Fruit fly (Drosophila melanogaster): Measurements from ENCODE around the gene Gba1a.
A peak's percentile ranks its signal among the peaks of the same experiment; 100 is the strongest.

Gene Gba1a

dm6 chr3R:23700304-23700767 is at the start of gene Gba1a, which contains the start of gene CG31468:
Gene Gba1a (plus strand): TSS chr3R:23700621.
Gene CG31468 (minus strand): TSS chr3R:23700354.
- no peak for TF ChIP-seq noc (tag; optimal IDR thresholded peaks at IDR 0.05)

- TF ChIP-seq noc (tag; optimal IDR thresholded peaks at IDR 0.05), result peak; percentile 89
These were observed 47.8 kb upstream of the Gba1a start for dm6 chr3R:23652525-23653108.

- no peak for TF ChIP-seq noc (tag; optimal IDR thresholded peaks at IDR 0.05)
These were observed 44.9 kb upstream of the Gba1a start for dm6 chr3R:23655501-23655900.

dm6 chr3R:23657357-23658318 is 42.8 kb upstream of the Gba1a start:
- peak; percentile 58 for TF ChIP-seq noc (tag; optimal IDR thresholded peaks at IDR 0.05)

- no peak for TF ChIP-seq noc (tag; optimal IDR thresholded peaks at IDR 0.05)
These were observed 41.5 kb upstream of the Gba1a start for dm6 chr3R:23658948-23659347.

- TF ChIP-seq noc (tag; optimal IDR thresholded peaks at IDR 0.05), result no peak
These were observed 40.8 kb upstream of the Gba1a start for dm6 chr3R:23659598-23659997.

dm6 chr3R:23662782-23663181 is 37.6 kb upstream of the Gba1a start:
- TF ChIP-seq noc (tag; optimal IDR thresholded peaks at IDR 0.05), result no peak

- TF ChIP-seq noc (tag; optimal IDR thresholded peaks at IDR 0.05), result no peak
These were observed 36.0 kb upstream of the Gba1a start for dm6 chr3R:23664437-23664836.

dm6 chr3R:23666672-23667211 is 33.7 kb upstream of the Gba1a start:
- no peak for TF ChIP-seq noc (tag; optimal IDR thresholded peaks at IDR 0.05)

dm6 chr3R:23667451-23667850 is 33.0 kb upstream of the Gba1a start:
- no peak for TF ChIP-seq noc (tag; optimal IDR thresholded peaks at IDR 0.05)

- peak; percentile 9 for TF ChIP-seq noc (tag; optimal IDR thresholded peaks at IDR 0.05)
These were observed 31.8 kb upstream of the Gba1a start for dm6 chr3R:23668583-23668982.

- TF ChIP-seq noc (tag; optimal IDR thresholded peaks at IDR 0.05), result peak; percentile 99
These were observed 30.8 kb upstream of the Gba1a start, which contains the start of gene CG31145 for dm6 chr3R:23669401-23670216. Gene CG31145 (minus strand): TSS chr3R:23669659.

dm6 chr3R:23673084-23673483 is 27.3 kb upstream of the Gba1a start:
- TF ChIP-seq noc (tag; optimal IDR thresholded peaks at IDR 0.05), result no peak

dm6 chr3R:23674369-23674768 is 26.1 kb upstream of the Gba1a start:
- no peak for TF ChIP-seq noc (tag; optimal IDR thresholded peaks at IDR 0.05)

- TF ChIP-seq noc (tag; optimal IDR thresholded peaks at IDR 0.05), result no peak
These were observed 24.8 kb upstream of the Gba1a start for dm6 chr3R:23675646-23676045.

dm6 chr3R:23677058-23677457 is 23.4 kb upstream of the Gba1a start, which contains the start of gene GILT3:
Gene GILT3 (plus strand): TSS chr3R:23677358.
- TF ChIP-seq noc (tag; optimal IDR thresholded peaks at IDR 0.05), result no peak

Data from whole organism, larva.